Fruit fly (Drosophila melanogaster) Kc167 (cell line): ENCODE results near the gene Osi21.

ENCODE experiments used
- Myc ChIP-seq: fragments of >200 bp; optimal IDR thresholded peaks from 2 replicates; lab custom pipeline; 2017; ENCODE audit warnings: missing external identifiers
- Sin3A ChIP-seq: fragments of >200 bp; optimal IDR thresholded peaks from 2 replicates; lab custom pipeline; 2018; ENCODE audit warnings: missing external identifiers
- h ChIP-seq: fragments of >200 bp; optimal IDR thresholded peaks from 3 replicates; lab custom pipeline; 2018; ENCODE audit warnings: missing external identifiers
- insv ChIP-seq: fragments of >200 bp; optimal IDR thresholded peaks from 3 replicates; lab custom pipeline; 2018; ENCODE audit warnings: missing external identifiers
- psq ChIP-seq: fragments of >200 bp; optimal IDR thresholded peaks from 2 replicates; lab custom pipeline; 2017; ENCODE audit warnings: missing external identifiers
- ttk ChIP-seq: sonication (Bioruptor generic); optimal IDR thresholded peaks from 2 replicates; lab custom pipeline; 2017; ENCODE audit warnings: missing external identifiers

Gene Osi21

dm6 chr2L:11236364-11236763, 49.1 kb downstream of the Osi21 start:
- TF ChIP-seq Sin3A (no peak), h (lab: Kevin White, UChicago) (no peak), insv (no peak), ttk (lab: Kevin White, UChicago) (no peak), Myc (no peak), psq (lab: Kevin White, UChicago) (no peak)

- TF ChIP-seq Sin3A, result no peak
- TF ChIP-seq psq (lab: Kevin White, UChicago), result no peak
- no peak for TF ChIP-seq h (lab: Kevin White, UChicago)
- no peak for TF ChIP-seq ttk (lab: Kevin White, UChicago)
- no peak for TF ChIP-seq insv
- TF ChIP-seq Myc, result no peak
Observed at dm6 chr2L:11235534-11235933, 50.0 kb downstream of the Osi21 start.
